Worm (Caenorhabditis elegans): ENCODE results near the gene ttr-35.

- TF ChIP-seq zip-4 (GFP tag; optimal IDR thresholded peaks at IDR 0.05) (no peak), zag-1 (tag; optimal IDR thresholded peaks at IDR 0.05) (no peak), snpc-4 (tag; optimal IDR thresholded peaks at IDR 0.05) (no peak), unc-98 (GFP tag; IDR thresholded peaks at IDR 0.05) (no peak), xbp-1 (tag; optimal IDR thresholded peaks at IDR 0.05) (no peak), unc-86 (tag; optimal IDR thresholded peaks at IDR 0.05) (no peak), egl-27 (tag; optimal IDR thresholded peaks at IDR 0.05) (no peak), ets-5 (GFP tag; IDR thresholded peaks at IDR 0.05) (no peak)
These were observed 2.3 kb upstream of the ttr-35 start for ce11 chrX:6509813-6510212.

Measured in whole organism, L1 larva.